Fruit fly (Drosophila melanogaster) whole organism, embryonic: ENCODE measurements around the gene Tlk.

ENCODE experiments used
- Antp ChIP-seq: fragments of 200-800 bp; sonication (Bioruptor generic); optimal IDR thresholded peaks from 3 replicates; lab custom pipeline; 2016; ENCODE audit warnings: missing biosample characterization, missing genetic modification characterization
- CG10147 ChIP-seq: fragments of 200-800 bp; sonication (Bioruptor generic); optimal IDR thresholded peaks from 2 replicates; lab custom pipeline; 2019; ENCODE audit warnings: missing biosample characterization, mild to moderate bottlenecking, missing genetic modification characterization, moderate library complexity
- CG10543 ChIP-seq: fragments of 200-800 bp; sonication (Bioruptor generic); optimal IDR thresholded peaks from 3 replicates; lab custom pipeline; 2017; ENCODE audit warnings: missing biosample characterization, mild to moderate bottlenecking, missing genetic modification characterization, moderate library complexity
- CG11085 ChIP-seq: fragments of 200-800 bp; sonication (Bioruptor generic); IDR thresholded peaks from 2 replicates; pipeline ENCODE4 v1.3.6; 2022; ENCODE audit warnings: missing biosample characterization, missing genetic modification characterization
- CG12236 ChIP-seq: fragments of 200-800 bp; sonication (Bioruptor generic); optimal IDR thresholded peaks from 2 replicates; lab custom pipeline; 2016; ENCODE audit warnings: missing biosample characterization, missing genetic modification characterization
- CG12299 ChIP-seq: fragments of 200-800 bp; sonication (Bioruptor generic); optimal IDR thresholded peaks from 2 replicates; lab custom pipeline; 2018; ENCODE audit warnings: missing biosample characterization, mild to moderate bottlenecking, missing genetic modification characterization
- CG1233 ChIP-seq: fragments of 200-800 bp; sonication (Bioruptor generic); optimal IDR thresholded peaks from 4 replicates; lab custom pipeline; 2018; ENCODE audit warnings: missing biosample characterization, mild to moderate bottlenecking, missing genetic modification characterization
- CG13775 ChIP-seq: fragments of 200-800 bp; sonication (Bioruptor generic); optimal IDR thresholded peaks from 3 replicates; lab custom pipeline; 2017; ENCODE audit warnings: missing biosample characterization, mild to moderate bottlenecking, missing genetic modification characterization
- CG15269 ChIP-seq: fragments of 200-800 bp; sonication (Bioruptor generic); optimal IDR thresholded peaks from 2 replicates; lab custom pipeline; 2018; ENCODE audit warnings: missing biosample characterization, mild to moderate bottlenecking, missing genetic modification characterization, moderate library complexity
- CG17612 ChIP-seq: fragments of 200-800 bp; sonication (Bioruptor generic); IDR thresholded peaks from 2 replicates; pipeline ENCODE4 v1.3.6; 2022; ENCODE audit warnings: missing biosample characterization, missing genetic modification characterization
- CG3065 ChIP-seq: fragments of 200-800 bp; sonication (Bioruptor generic); optimal IDR thresholded peaks from 2 replicates; lab custom pipeline; 2016; ENCODE audit warnings: missing biosample characterization, missing genetic modification characterization
- CG31388 ChIP-seq: fragments of 200-800 bp; sonication (Bioruptor generic); optimal IDR thresholded peaks from 2 replicates; lab custom pipeline; 2016; ENCODE audit warnings: missing biosample characterization, missing genetic modification characterization
- CG32767 ChIP-seq: fragments of 200-800 bp; sonication (Bioruptor generic); IDR thresholded peaks from 2 replicates; pipeline ENCODE4 v1.3.6; 2022; ENCODE audit warnings: missing biosample characterization, missing genetic modification characterization
- CG4404 ChIP-seq: fragments of 200-800 bp; sonication (Bioruptor generic); IDR thresholded peaks from 2 replicates; pipeline ENCODE4 v1.3.6; 2022; ENCODE audit warnings: missing biosample characterization, missing genetic modification characterization
- CG6765 ChIP-seq: fragments of 200-800 bp; sonication (Bioruptor generic); optimal IDR thresholded peaks from 3 replicates; lab custom pipeline; 2017; ENCODE audit warnings: missing biosample characterization, mild to moderate bottlenecking, missing genetic modification characterization
- CG7745 ChIP-seq: fragments of 200-800 bp; sonication (Bioruptor generic); optimal IDR thresholded peaks from 2 replicates; lab custom pipeline; 2018; ENCODE audit warnings: missing biosample characterization, mild to moderate bottlenecking, missing genetic modification characterization, moderate library complexity
- CG7963 ChIP-seq: fragments of 200-800 bp; sonication (Bioruptor generic); IDR thresholded peaks from 3 replicates; pipeline ENCODE4 v1.3.6; 2022; ENCODE audit warnings: missing biosample characterization, missing genetic modification characterization; ENCODE audit not compliant: partially characterized antibody
- Chrac-16 ChIP-seq: fragments of 200-800 bp; sonication (Bioruptor generic); optimal IDR thresholded peaks from 3 replicates; lab custom pipeline; 2016; ENCODE audit warnings: missing biosample characterization, missing genetic modification characterization
- Eip74EF ChIP-seq, 2 experiments: fragments of 200-800 bp in 1 of 2; fragments of >200 bp in 1 of 2; sonication (Bioruptor generic) in 1 of 2; optimal IDR thresholded peaks; 2 replicates each; lab custom pipeline; 2017 to 2019; ENCODE audit warnings: missing biosample characterization in 2 of 2, missing genetic modification characterization in 2 of 2, mild to moderate bottlenecking in 1 of 2, moderate library complexity in 1 of 2
- Fer1 ChIP-seq: fragments of 200-800 bp; sonication (Bioruptor generic); optimal IDR thresholded peaks from 2 replicates; lab custom pipeline; 2017; ENCODE audit warnings: missing biosample characterization, mild to moderate bottlenecking, missing genetic modification characterization
- HHEX ChIP-seq: fragments of 200-800 bp; sonication (Bioruptor generic); optimal IDR thresholded peaks from 3 replicates; lab custom pipeline; 2017; ENCODE audit warnings: missing biosample characterization, mild to moderate bottlenecking, missing genetic modification characterization, missing genetic modification reagents
- Hr51 ChIP-seq, 2 experiments: fragments of 200-800 bp; sonication (Bioruptor generic); optimal IDR thresholded peaks; 2 replicates in 1 of 2; 3 replicates in 1 of 2; lab custom pipeline; 2016 to 2018; ENCODE audit warnings: missing biosample characterization in 2 of 2, missing genetic modification characterization in 2 of 2, mild to moderate bottlenecking in 1 of 2, moderate library complexity in 1 of 2
- Nf-YA ChIP-seq: fragments of 200-800 bp; sonication (Bioruptor generic); IDR thresholded peaks from 2 replicates; pipeline ENCODE4 v1.3.6; 2022; ENCODE audit warnings: missing biosample characterization, missing genetic modification characterization
- Nf-YC ChIP-seq: fragments of 200-800 bp; optimal IDR thresholded peaks from 3 replicates; lab custom pipeline; 2019; ENCODE audit warnings: missing biosample characterization, mild to moderate bottlenecking, missing genetic modification characterization, moderate library complexity
- Oaz ChIP-seq: fragments of 200-800 bp; sonication (Bioruptor generic); IDR thresholded peaks from 2 replicates; pipeline ENCODE4 v1.3.6; 2022; ENCODE audit warnings: missing biosample characterization, missing genetic modification characterization
- Sox100B ChIP-seq: fragments of 200-800 bp; sonication (Bioruptor generic); optimal IDR thresholded peaks from 3 replicates; lab custom pipeline; 2018; ENCODE audit warnings: missing biosample characterization, mild to moderate bottlenecking, missing genetic modification characterization
- ac ChIP-seq: fragments of 200-800 bp; sonication (Bioruptor generic); optimal IDR thresholded peaks from 3 replicates; lab custom pipeline; 2017; ENCODE audit warnings: missing biosample characterization, mild to moderate bottlenecking, missing genetic modification characterization
- bab2 ChIP-seq: fragments of 200-800 bp; sonication (Bioruptor generic); optimal IDR thresholded peaks from 2 replicates; lab custom pipeline; 2016; ENCODE audit warnings: missing biosample characterization, missing genetic modification characterization
- bbx ChIP-seq: fragments of 200-800 bp; sonication (Bioruptor generic); IDR thresholded peaks from 2 replicates; pipeline ENCODE4 v1.3.6; 2022; ENCODE audit warnings: missing biosample characterization, missing genetic modification characterization; ENCODE audit not compliant: partially characterized antibody
- bcd ChIP-seq: fragments of 200-800 bp; sonication (Bioruptor generic); optimal IDR thresholded peaks from 2 replicates; lab custom pipeline; 2017; ENCODE audit warnings: missing biosample characterization, mild to moderate bottlenecking, missing genetic modification characterization
- dati ChIP-seq: fragments of 200-800 bp; sonication (Bioruptor generic); IDR thresholded peaks from 2 replicates; pipeline ENCODE4 v1.3.6; 2022; ENCODE audit warnings: missing biosample characterization, missing genetic modification characterization
- dysf ChIP-seq: fragments of 200-800 bp; sonication (Bioruptor generic); IDR thresholded peaks from 3 replicates; pipeline ENCODE4 v1.3.6; 2022; ENCODE audit warnings: missing biosample characterization, missing genetic modification characterization
- fd64A ChIP-seq: fragments of 200-800 bp; sonication (Bioruptor generic); optimal IDR thresholded peaks from 3 replicates; lab custom pipeline; 2018; ENCODE audit warnings: missing biosample characterization, mild to moderate bottlenecking, missing genetic modification characterization
- gcm2 ChIP-seq: fragments of 200-800 bp; sonication (Bioruptor generic); optimal IDR thresholded peaks from 2 replicates; lab custom pipeline; 2016; ENCODE audit warnings: missing biosample characterization, missing genetic modification characterization
- grn ChIP-seq: fragments of 200-800 bp; sonication (Bioruptor generic); optimal IDR thresholded peaks from 3 replicates; lab custom pipeline; 2017; ENCODE audit warnings: missing biosample characterization, missing genetic modification characterization
- her ChIP-seq: fragments of 200-800 bp; sonication (Bioruptor generic); optimal IDR thresholded peaks from 2 replicates; lab custom pipeline; 2016; ENCODE audit warnings: missing biosample characterization, missing genetic modification characterization
- hth ChIP-seq: fragments of >200 bp; optimal IDR thresholded peaks from 2 replicates; lab custom pipeline; 2017; ENCODE audit warnings: inconsistent platforms
- jumu ChIP-seq: fragments of 200-800 bp; sonication (Bioruptor generic); optimal IDR thresholded peaks from 3 replicates; lab custom pipeline; 2016; ENCODE audit warnings: missing biosample characterization, missing genetic modification characterization
- kay ChIP-seq: fragments of 200-800 bp; sonication (Bioruptor generic); optimal IDR thresholded peaks from 2 replicates; lab custom pipeline; 2016; ENCODE audit warnings: missing biosample characterization, missing genetic modification characterization
- nom ChIP-seq: fragments of 200-800 bp; sonication (Bioruptor generic); optimal IDR thresholded peaks from 2 replicates; lab custom pipeline; 2017; ENCODE audit warnings: missing biosample characterization, missing genetic modification characterization, mild to moderate bottlenecking, moderate library complexity, missing genetic modification reagents
- oc ChIP-seq: fragments of 200-800 bp; sonication (Bioruptor generic); optimal IDR thresholded peaks from 2 replicates; lab custom pipeline; 2018; ENCODE audit warnings: missing biosample characterization, mild to moderate bottlenecking, missing genetic modification characterization, moderate library complexity
- prd ChIP-seq, 3 experiments: fragments of >200 bp in 2 of 3; fragments of 200-800 bp in 1 of 3; sonication (Bioruptor generic) in 1 of 3; optimal IDR thresholded peaks in 2 of 3; IDR thresholded peaks in 1 of 3; 2 replicates in 2 of 3; 3 replicates in 1 of 3; pipeline versions ENCODE4 v1.3.6 to Lab custom; 2017 to 2022; ENCODE audit warnings: missing biosample characterization in 1 of 3, missing genetic modification characterization in 1 of 3
- pzg ChIP-seq: fragments of 200-800 bp; sonication (Bioruptor generic); optimal IDR thresholded peaks from 3 replicates; lab custom pipeline; 2018; ENCODE audit warnings: missing biosample characterization, mild to moderate bottlenecking, missing genetic modification characterization, moderate library complexity
- shn ChIP-seq: fragments of 200-800 bp; sonication (Bioruptor generic); optimal IDR thresholded peaks from 3 replicates; lab custom pipeline; 2016; ENCODE audit warnings: missing biosample characterization, missing genetic modification characterization
- sr ChIP-seq: fragments of 200-800 bp; sonication (Bioruptor generic); IDR thresholded peaks from 3 replicates; pipeline ENCODE4 v1.3.6; 2022; ENCODE audit warnings: missing biosample characterization, missing genetic modification characterization
- tll ChIP-seq, 2 experiments: fragments of 200-800 bp in 1 of 2; fragments of >200 bp in 1 of 2; sonication (Bioruptor generic) in 1 of 2; optimal IDR thresholded peaks; 2 replicates each; lab custom pipeline; 2017 to 2019; ENCODE audit warnings: missing biosample characterization in 2 of 2, missing genetic modification characterization in 2 of 2, mild to moderate bottlenecking in 1 of 2, moderate library complexity in 1 of 2
- trh ChIP-seq: fragments of 200-800 bp; sonication (Bioruptor generic); optimal IDR thresholded peaks from 2 replicates; lab custom pipeline; 2016; ENCODE audit warnings: missing biosample characterization, missing genetic modification characterization
- vnd ChIP-seq: fragments of 200-800 bp; sonication (Bioruptor generic); IDR thresholded peaks from 3 replicates; pipeline ENCODE4 v1.3.6; 2022; ENCODE audit warnings: missing biosample characterization, missing genetic modification characterization; ENCODE audit not compliant: partially characterized antibody
- yki ChIP-seq: fragments of >200 bp; optimal IDR thresholded peaks from 3 replicates; lab custom pipeline; 2018
- zen ChIP-seq: fragments of 200-800 bp; sonication (Bioruptor generic); optimal IDR thresholded peaks from 3 replicates; lab custom pipeline; 2018; ENCODE audit warnings: missing biosample characterization, mild to moderate bottlenecking, missing genetic modification characterization, moderate library complexity

Tlk gene

DNA sequence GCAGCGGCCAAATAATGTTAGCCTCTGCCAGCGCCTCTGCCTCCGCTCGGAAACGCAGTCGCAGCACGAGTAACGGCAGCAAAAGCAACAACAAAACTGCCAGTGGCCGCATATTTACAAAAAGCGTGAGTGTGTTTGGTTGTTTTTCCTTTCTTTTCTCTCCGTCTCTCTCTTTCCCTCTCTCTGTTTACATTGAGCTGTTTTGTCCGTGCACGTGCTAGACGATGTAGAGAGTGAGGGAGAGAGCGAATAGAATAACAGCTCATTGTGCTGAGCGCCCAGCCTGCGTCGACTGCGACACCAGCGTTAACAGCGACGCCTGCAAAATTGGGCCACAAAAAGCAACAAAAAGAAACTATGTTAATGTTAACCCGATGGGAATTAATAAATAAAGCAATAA lies 57.4 kb downstream of the Tlk start (continued):
- TF ChIP-seq shn: peak; percentile 15
- TF ChIP-seq Nf-YA (GFP tag; lab: Robert Waterston, UW): no peak
- peak; percentile 22 for TF ChIP-seq kay (GFP tag; lab: Kevin White, UChicago)
- peak in 1 of 2 experiments; percentile 40 for TF ChIP-seq Hr51 (GFP tag; optimal IDR thresholded peaks at IDR 0.05; lab: Kevin White, UChicago)
- no peak for TF ChIP-seq CG6765
- TF ChIP-seq zen: peak; percentile 39
- peak; percentile 27 for TF ChIP-seq gcm2 (GFP tag; lab: Kevin White, UChicago)
- no peak for TF ChIP-seq hth (lab: Kevin White, UChicago)
- TF ChIP-seq Nf-YC (tag; lab: Kevin White, UChicago): peak; percentile 33
- no peak for TF ChIP-seq dati (GFP tag; lab: Robert Waterston, UW)
- peak; percentile 50 for TF ChIP-seq CG12299
- no peak for TF ChIP-seq CG3065 (GFP tag; lab: Kevin White, UChicago)
- 0 out of 3 replicates have a peak, but pooled peaks have one; percentile 17 for TF ChIP-seq sr
- TF ChIP-seq bcd: peak; percentile 52
- 0 out of 3 replicates have a peak, but pooled peaks have one; percentile 23 for TF ChIP-seq vnd (GFP tag; lab: Robert Waterston, UW)
- peak in 1 of 2 experiments; percentile 13 for TF ChIP-seq Eip74EF (GFP tag; optimal IDR thresholded peaks at IDR 0.05; lab: Kevin White, UChicago)
- TF ChIP-seq bab2 (GFP tag; lab: Kevin White, UChicago): peak; percentile 57
- TF ChIP-seq Oaz: no peak
- TF ChIP-seq trh (GFP tag; lab: Kevin White, UChicago): no peak
- TF ChIP-seq grn (GFP tag; lab: Kevin White, UChicago): peak; percentile 30
- no peak for TF ChIP-seq CG12236
- peak; percentile 70 for TF ChIP-seq oc
- peak; percentile 17; the same call in 1 of the 2 replicates for TF ChIP-seq CG11085 (GFP tag; lab: Robert Waterston, UW)
- peak; percentile 16 for TF ChIP-seq yki
- TF ChIP-seq CG7745 (tag; lab: Kevin White, UChicago): no peak
- no peak for TF ChIP-seq Antp (GFP tag; lab: Kevin White, UChicago)
- peak; percentile 12 for TF ChIP-seq CG10147 (GFP tag; lab: Kevin White, UChicago)
- TF ChIP-seq CG32767: no peak
- TF ChIP-seq jumu (GFP tag; lab: Kevin White, UChicago): no peak
- TF ChIP-seq bbx (GFP tag; lab: Robert Waterston, UW): peak; percentile 35; the same call in 1 of the 2 replicates
- no peak for TF ChIP-seq pzg (GFP tag; lab: Kevin White, UChicago)
- TF ChIP-seq CG10543: peak; percentile 80
- TF ChIP-seq CG4404: no peak
- TF ChIP-seq HHEX (GFP tag; lab: Kevin White, UChicago): peak; percentile 75
- peak; percentile 43 for TF ChIP-seq her (GFP tag; lab: Kevin White, UChicago)
- TF ChIP-seq CG17612 (GFP tag; lab: Robert Waterston, UW): no peak
- peak; percentile 58 for TF ChIP-seq CG1233 (GFP tag; lab: Kevin White, UChicago)
- peak; percentile 30 for TF ChIP-seq CG15269 (tag; lab: Kevin White, UChicago)
- no peak for TF ChIP-seq CG31388 (GFP tag; lab: Kevin White, UChicago)
- no peak for TF ChIP-seq CG7963
- no peak for TF ChIP-seq CG13775
- TF ChIP-seq dysf (GFP tag; lab: Robert Waterston, UW): peak; percentile 25; the same call in 1 of the 3 replicates
- peak; percentile 82 for TF ChIP-seq fd64A (GFP tag; lab: Kevin White, UChicago)
- peak; percentile 87 for TF ChIP-seq nom
- TF ChIP-seq tll (GFP tag; optimal IDR thresholded peaks at IDR 0.05; lab: Kevin White, UChicago): peak in 1 of 2 experiments; percentile 54
- peak; percentile 66 for TF ChIP-seq ac (GFP tag; lab: Kevin White, UChicago)
- peak; percentile 49 for TF ChIP-seq Sox100B
- no peak for TF ChIP-seq prd (optimal IDR thresholded peaks at IDR 0.05; lab: Kevin White, UChicago)
- 0 out of 3 replicates have a peak, but pooled peaks have one; percentile 8 for TF ChIP-seq prd (GFP tag; IDR thresholded peaks at IDR 0.05; lab: Robert Waterston, UW)
- TF ChIP-seq Fer1 (GFP tag; lab: Kevin White, UChicago): peak; percentile 83
- no peak for TF ChIP-seq Chrac-16 (GFP tag; lab: Kevin White, UChicago)
